Fruit fly (Drosophila melanogaster) whole organism, prepupa: ENCODE measurements around the gene Indy.

ENCODE experiments used
- Blimp-1 ChIP-seq: fragments of 200-800 bp; sonication (Bioruptor generic); optimal IDR thresholded peaks from 3 replicates; lab custom pipeline; 2017; ENCODE audit warnings: missing biosample characterization, missing genetic modification characterization, mild to moderate bottlenecking, moderate library complexity, missing genetic modification reagents
- CG10631 ChIP-seq: fragments of 200-800 bp; sonication (Bioruptor generic); optimal IDR thresholded peaks from 2 replicates; lab custom pipeline; 2016; ENCODE audit warnings: missing biosample characterization, missing genetic modification characterization
- CG11294 ChIP-seq: fragments of 200-800 bp; sonication (Bioruptor generic); IDR thresholded peaks from 2 replicates; pipeline ENCODE4 v1.3.6; 2022; ENCODE audit warnings: missing biosample characterization, missing genetic modification characterization
- CG11762 ChIP-seq: fragments of 200-800 bp; sonication (Bioruptor generic); optimal IDR thresholded peaks from 3 replicates; lab custom pipeline; 2016; ENCODE audit warnings: missing biosample characterization, missing genetic modification characterization; ENCODE audit not compliant: insufficient read depth
- CG11902 ChIP-seq: fragments of 200-800 bp; sonication (Bioruptor generic); optimal IDR thresholded peaks from 3 replicates; lab custom pipeline; 2016; ENCODE audit warnings: missing biosample characterization, missing genetic modification characterization
- CG15336 ChIP-seq: fragments of 200-800 bp; sonication (Bioruptor generic); IDR thresholded peaks from 2 replicates; pipeline ENCODE4 v1.3.6; 2022; ENCODE audit warnings: missing biosample characterization, missing genetic modification characterization
- CG3032 ChIP-seq: fragments of 200-800 bp; optimal IDR thresholded peaks from 2 replicates; lab custom pipeline; 2019; ENCODE audit warnings: missing biosample characterization, mild to moderate bottlenecking, missing genetic modification characterization, moderate library complexity
- CG31627 ChIP-seq: fragments of 200-800 bp; sonication (Bioruptor generic); optimal IDR thresholded peaks from 3 replicates; lab custom pipeline; 2016; ENCODE audit warnings: missing biosample characterization, missing genetic modification characterization
- CG34406 ChIP-seq: fragments of 200-800 bp; sonication (Bioruptor generic); optimal IDR thresholded peaks from 3 replicates; lab custom pipeline; 2016; ENCODE audit warnings: missing biosample characterization, missing genetic modification characterization
- CG4318 ChIP-seq: fragments of 200-800 bp; sonication (Bioruptor generic); optimal IDR thresholded peaks from 3 replicates; lab custom pipeline; 2017; ENCODE audit warnings: missing biosample characterization, mild to moderate bottlenecking, missing genetic modification characterization
- CG6792 ChIP-seq: fragments of 200-800 bp; sonication (Bioruptor generic); optimal IDR thresholded peaks from 3 replicates; lab custom pipeline; 2016; ENCODE audit warnings: missing biosample characterization, missing genetic modification characterization
- CG6808 ChIP-seq: fragments of 200-800 bp; sonication (Bioruptor generic); optimal IDR thresholded peaks from 3 replicates; lab custom pipeline; 2017; ENCODE audit warnings: missing biosample characterization, missing genetic modification characterization, mild to moderate bottlenecking, moderate library complexity, missing genetic modification reagents
- CG7368 ChIP-seq: fragments of 200-800 bp; sonication (Bioruptor generic); optimal IDR thresholded peaks from 3 replicates; lab custom pipeline; 2016; ENCODE audit warnings: missing biosample characterization, missing genetic modification characterization
- CG8119 ChIP-seq: fragments of 200-800 bp; sonication (Bioruptor generic); IDR thresholded peaks from 3 replicates; pipeline ENCODE4 v1.3.6; 2022; ENCODE audit warnings: missing biosample characterization, missing genetic modification characterization
- CG8319 ChIP-seq: fragments of 200-800 bp; sonication (Bioruptor generic); optimal IDR thresholded peaks from 3 replicates; lab custom pipeline; 2016; ENCODE audit warnings: missing biosample characterization, missing genetic modification characterization
- CG8632 ChIP-seq: fragments of 200-800 bp; sonication (Bioruptor generic); optimal IDR thresholded peaks from 3 replicates; lab custom pipeline; 2016; ENCODE audit warnings: missing biosample characterization, missing genetic modification characterization
- CG9139 ChIP-seq: fragments of 200-800 bp; sonication (Bioruptor generic); optimal IDR thresholded peaks from 3 replicates; lab custom pipeline; 2017; ENCODE audit warnings: missing biosample characterization, mild to moderate bottlenecking, missing genetic modification characterization
- Eip75B ChIP-seq: fragments of 200-800 bp; sonication (Bioruptor generic); optimal IDR thresholded peaks from 3 replicates; lab custom pipeline; 2016; ENCODE audit warnings: missing biosample characterization, missing genetic modification characterization
- Eip78C ChIP-seq: fragments of 200-800 bp; sonication (Bioruptor generic); peaks from one replicate; lab custom pipeline; 2016; ENCODE audit warnings: missing biosample characterization, missing genetic modification characterization
- Eip93F ChIP-seq: fragments of 200-800 bp; sonication (Bioruptor generic); optimal IDR thresholded peaks from 2 replicates; lab custom pipeline; 2016; ENCODE audit warnings: missing biosample characterization, mild to moderate bottlenecking, missing genetic modification characterization
- Ets21C ChIP-seq: fragments of 200-800 bp; sonication (Bioruptor generic); optimal IDR thresholded peaks from 3 replicates; lab custom pipeline; 2016; ENCODE audit warnings: missing biosample characterization, missing genetic modification characterization
- Ets96B ChIP-seq: fragments of 200-800 bp; optimal IDR thresholded peaks from 2 replicates; lab custom pipeline; 2019; ENCODE audit warnings: missing biosample characterization, mild to moderate bottlenecking, missing genetic modification characterization, moderate library complexity
- Gug ChIP-seq: fragments of 200-800 bp; sonication (Bioruptor generic); IDR thresholded peaks from 2 replicates; pipeline ENCODE4 v1.3.6; 2022; ENCODE audit warnings: missing biosample characterization, missing genetic modification characterization
- Hr38 ChIP-seq: sonication (Bioruptor generic); optimal IDR thresholded peaks from 2 replicates; lab custom pipeline; 2016; ENCODE audit warnings: missing biosample characterization, missing genetic modification characterization
- Hr39 ChIP-seq: fragments of 200-800 bp; sonication (Bioruptor generic); optimal IDR thresholded peaks from 2 replicates; lab custom pipeline; 2016; ENCODE audit warnings: missing biosample characterization, missing genetic modification characterization
- Hr4 ChIP-seq: fragments of 200-800 bp; sonication (Bioruptor generic); optimal IDR thresholded peaks from 3 replicates; lab custom pipeline; 2016; ENCODE audit warnings: missing biosample characterization, missing genetic modification characterization
- Lpt ChIP-seq: fragments of 200-800 bp; sonication (Bioruptor generic); optimal IDR thresholded peaks from 3 replicates; lab custom pipeline; 2016; ENCODE audit warnings: missing biosample characterization, missing genetic modification characterization
- Met ChIP-seq: fragments of 200-800 bp; sonication (Bioruptor generic); optimal IDR thresholded peaks from 3 replicates; lab custom pipeline; 2016; ENCODE audit warnings: missing biosample characterization, missing genetic modification characterization
- OdsH ChIP-seq: fragments of 200-800 bp; sonication (Bioruptor generic); optimal IDR thresholded peaks from 3 replicates; lab custom pipeline; 2016; ENCODE audit warnings: missing biosample characterization, missing genetic modification characterization
- Smox ChIP-seq: fragments of 200-800 bp; sonication (Bioruptor generic); optimal IDR thresholded peaks from 3 replicates; lab custom pipeline; 2016; ENCODE audit warnings: missing biosample characterization, missing genetic modification characterization
- Sox102F ChIP-seq: fragments of 200-800 bp; sonication (Bioruptor generic); optimal IDR thresholded peaks from 2 replicates; lab custom pipeline; 2016; ENCODE audit warnings: missing biosample characterization, mild to moderate bottlenecking, missing genetic modification characterization
- Sox14 ChIP-seq: fragments of 200-800 bp; sonication (Bioruptor generic); optimal IDR thresholded peaks from 3 replicates; lab custom pipeline; 2016; ENCODE audit warnings: missing biosample characterization, missing genetic modification characterization
- Sox15 ChIP-seq: fragments of 200-800 bp; sonication (Bioruptor generic); optimal IDR thresholded peaks from 3 replicates; lab custom pipeline; 2016; ENCODE audit warnings: missing biosample characterization, missing genetic modification characterization
- achi ChIP-seq: fragments of 200-800 bp; sonication (Bioruptor generic); optimal IDR thresholded peaks from 3 replicates; lab custom pipeline; 2016; ENCODE audit warnings: missing biosample characterization, missing genetic modification characterization
- acj6 ChIP-seq: fragments of 200-800 bp; sonication (Bioruptor generic); optimal IDR thresholded peaks from 3 replicates; lab custom pipeline; 2016; ENCODE audit warnings: missing biosample characterization, missing genetic modification characterization
- dac ChIP-seq: fragments of 200-800 bp; sonication (Bioruptor generic); optimal IDR thresholded peaks from 2 replicates; lab custom pipeline; 2017; ENCODE audit warnings: missing biosample characterization, mild to moderate bottlenecking, missing genetic modification characterization
- eg ChIP-seq: fragments of 200-800 bp; sonication (Bioruptor generic); IDR thresholded peaks from 3 replicates; pipeline ENCODE4 v1.3.6; 2022; ENCODE audit warnings: missing biosample characterization, missing genetic modification characterization
- esn ChIP-seq: fragments of 200-800 bp; sonication (Bioruptor generic); optimal IDR thresholded peaks from 2 replicates; lab custom pipeline; 2016; ENCODE audit warnings: missing biosample characterization, mild to moderate bottlenecking, missing genetic modification characterization, moderate library complexity
- fd59A ChIP-seq: fragments of 200-800 bp; sonication (Bioruptor generic); optimal IDR thresholded peaks from 2 replicates; lab custom pipeline; 2017; ENCODE audit warnings: missing biosample characterization, mild to moderate bottlenecking, missing genetic modification characterization, missing genetic modification reagents
- fd85E ChIP-seq: fragments of 200-800 bp; sonication (Bioruptor generic); optimal IDR thresholded peaks from 3 replicates; lab custom pipeline; 2016; ENCODE audit warnings: missing biosample characterization, missing genetic modification characterization
- fkh ChIP-seq: fragments of 200-800 bp; sonication (Bioruptor generic); optimal IDR thresholded peaks from 3 replicates; lab custom pipeline; 2017; ENCODE audit warnings: missing biosample characterization, mild to moderate bottlenecking, missing genetic modification characterization, moderate library complexity
- lz ChIP-seq: fragments of 200-800 bp; sonication (Bioruptor generic); optimal IDR thresholded peaks from 3 replicates; lab custom pipeline; 2016; ENCODE audit warnings: missing biosample characterization, missing genetic modification characterization
- net ChIP-seq: fragments of 200-800 bp; sonication (Bioruptor generic); optimal IDR thresholded peaks from 3 replicates; lab custom pipeline; 2016; ENCODE audit warnings: missing biosample characterization, missing genetic modification characterization
- salr ChIP-seq, 2 experiments: fragments of 200-800 bp; sonication (Bioruptor generic); optimal IDR thresholded peaks; 3 replicates each; lab custom pipeline; 2016 to 2018; ENCODE audit warnings: missing biosample characterization in 2 of 2, missing genetic modification characterization in 2 of 2, mild to moderate bottlenecking in 1 of 2
- spab ChIP-seq: fragments of 200-800 bp; sonication (Bioruptor generic); optimal IDR thresholded peaks from 2 replicates; lab custom pipeline; 2017; ENCODE audit warnings: missing biosample characterization, mild to moderate bottlenecking, missing genetic modification characterization, missing genetic modification reagents
- svp ChIP-seq: fragments of 200-800 bp; sonication (Bioruptor generic); peaks from one replicate; lab custom pipeline; 2016; ENCODE audit warnings: missing biosample characterization, missing genetic modification characterization
- topi ChIP-seq: fragments of 200-800 bp; sonication (Bioruptor generic); optimal IDR thresholded peaks from 3 replicates; lab custom pipeline; 2016; ENCODE audit warnings: missing biosample characterization, missing genetic modification characterization
- vri ChIP-seq: fragments of 200-800 bp; sonication (Bioruptor generic); optimal IDR thresholded peaks from 3 replicates; lab custom pipeline; 2016; ENCODE audit warnings: missing biosample characterization, mild to moderate bottlenecking, missing genetic modification characterization

Gene Indy

DNA sequence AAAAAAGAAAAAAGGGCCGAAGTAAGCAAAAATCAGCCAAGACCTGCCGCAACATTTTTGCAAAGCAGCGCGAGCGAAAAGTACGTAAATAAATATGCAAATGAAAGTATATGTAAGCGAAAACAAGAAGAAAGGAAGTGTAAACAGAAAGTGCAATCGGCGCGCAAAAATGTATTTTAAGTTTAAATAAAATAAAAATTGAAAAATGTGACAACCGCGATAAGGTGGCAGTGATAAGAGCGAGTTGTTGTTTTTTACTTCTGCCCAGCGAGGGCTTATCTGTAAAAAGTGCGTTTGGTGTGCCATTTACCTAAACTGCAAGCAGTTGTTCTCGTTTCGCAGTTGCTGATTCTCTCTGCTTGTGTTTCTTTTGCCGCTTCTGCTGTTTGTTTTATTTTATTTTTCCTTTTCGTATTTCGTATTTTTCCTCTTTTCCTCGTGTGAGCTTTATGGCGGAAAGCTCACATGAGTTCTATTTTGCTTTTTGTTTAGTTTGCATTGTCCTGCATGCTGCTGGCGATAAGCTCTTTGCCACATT lies 55.4 kb downstream of the Indy start (continued):
- TF ChIP-seq CG3032 (tag; lab: Kevin White, UChicago) = peak; percentile 50
- no peak for TF ChIP-seq dac (GFP tag; lab: Kevin White, UChicago)
- peak; percentile 8 for TF ChIP-seq fd59A (GFP tag; lab: Kevin White, UChicago)
- peak; percentile 52 to 81 for TF ChIP-seq salr (GFP tag; optimal IDR thresholded peaks at IDR 0.05; lab: Kevin White, UChicago)

DNA sequence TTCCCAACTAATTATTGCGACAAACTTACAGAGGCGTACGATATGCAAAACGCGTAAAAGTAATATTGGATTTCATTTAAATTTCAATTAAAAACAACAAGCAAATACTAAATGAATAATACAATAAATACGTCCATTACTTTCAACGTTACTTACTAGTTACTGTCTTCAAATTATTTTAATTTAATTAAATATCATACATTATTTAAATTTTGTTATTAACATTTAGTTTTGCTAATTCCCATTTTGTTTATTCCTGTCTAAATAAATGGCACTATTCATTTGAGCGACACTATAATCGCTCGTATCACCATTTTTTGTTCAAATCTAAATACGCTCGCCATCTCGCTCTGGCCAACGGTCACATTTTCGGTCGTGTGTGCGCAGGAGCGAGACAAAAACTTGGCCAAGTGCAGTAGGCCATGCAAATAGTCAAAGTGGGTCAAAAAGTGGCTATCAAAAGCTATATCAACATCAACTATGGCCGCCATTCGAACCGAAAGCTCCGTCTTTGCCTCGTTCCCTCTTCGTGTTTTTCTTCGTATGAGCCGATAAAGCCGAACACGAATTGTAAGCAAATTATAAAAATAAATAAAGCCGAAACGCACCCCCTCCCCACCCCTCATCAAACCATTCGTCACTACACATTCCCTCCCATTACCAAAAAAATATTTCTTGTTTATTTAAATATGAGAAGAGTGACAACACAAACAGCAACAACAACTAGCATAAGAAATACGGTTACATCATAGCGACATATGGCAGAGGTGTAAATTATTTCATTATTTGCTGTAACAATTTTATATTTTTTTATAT lies 56.7 kb downstream of the Indy start:
- no peak for TF ChIP-seq Hr4 (GFP tag; lab: Kevin White, UChicago)
- TF ChIP-seq lz (GFP tag; lab: Kevin White, UChicago) = no peak
- TF ChIP-seq acj6 (GFP tag; lab: Kevin White, UChicago) = no peak
- no peak for TF ChIP-seq CG4318 (GFP tag; lab: Kevin White, UChicago)
- TF ChIP-seq Met (GFP tag; lab: Kevin White, UChicago) = no peak
- no peak for TF ChIP-seq Smox
- no peak for TF ChIP-seq OdsH
- TF ChIP-seq esn (GFP tag; lab: Kevin White, UChicago) = no peak
- TF ChIP-seq Sox14 = no peak
- TF ChIP-seq vri (GFP tag; lab: Kevin White, UChicago) = peak; percentile 4
- TF ChIP-seq spab (GFP tag; lab: Kevin White, UChicago) = no peak
- no peak for TF ChIP-seq Hr39 (GFP tag; lab: Kevin White, UChicago)
- TF ChIP-seq fd85E (GFP tag; lab: Kevin White, UChicago) = no peak
- no peak for TF ChIP-seq CG11762 (GFP tag; lab: Kevin White, UChicago)
- no peak for TF ChIP-seq CG11294
- no peak for TF ChIP-seq Ets96B (tag; lab: Kevin White, UChicago)
- no peak for TF ChIP-seq CG7368 (GFP tag; lab: Kevin White, UChicago)
- peak; percentile 99 for TF ChIP-seq fkh (GFP tag; lab: Kevin White, UChicago)
- no peak for TF ChIP-seq Eip93F (GFP tag; lab: Kevin White, UChicago)
- no peak for TF ChIP-seq CG8319 (GFP tag; lab: Kevin White, UChicago)
- TF ChIP-seq CG3032 (tag; lab: Kevin White, UChicago) = no peak
- no peak for TF ChIP-seq topi (GFP tag; lab: Kevin White, UChicago)
- peak; percentile 15; the same call in 1 of the 2 replicates for TF ChIP-seq CG15336 (GFP tag; lab: Robert Waterston, UW)
- TF ChIP-seq CG6808 (GFP tag; lab: Kevin White, UChicago) = no peak
- peak; percentile 62 for TF ChIP-seq Eip75B
- TF ChIP-seq CG9139 = no peak
- TF ChIP-seq CG6792 = no peak
- no peak for TF ChIP-seq dac (GFP tag; lab: Kevin White, UChicago)
- TF ChIP-seq svp = no peak
- TF ChIP-seq Sox102F (GFP tag; lab: Kevin White, UChicago) = no peak
- peak; percentile 17; the same call in 1 of the 3 replicates for TF ChIP-seq CG8119 (GFP tag; lab: Robert Waterston, UW)
- TF ChIP-seq eg (GFP tag; lab: Robert Waterston, UW) = 0 out of 3 replicates have a peak, but pooled peaks have one; percentile 55
- no peak for TF ChIP-seq Hr38 (GFP tag; lab: Kevin White, UChicago)
- no peak for TF ChIP-seq net (GFP tag; lab: Kevin White, UChicago)
- no peak for TF ChIP-seq salr (GFP tag; optimal IDR thresholded peaks at IDR 0.05; lab: Kevin White, UChicago)
- TF ChIP-seq Eip78C (GFP tag; lab: Kevin White, UChicago) = peak; percentile 64
- TF ChIP-seq CG34406 (GFP tag; lab: Kevin White, UChicago) = no peak
- no peak for TF ChIP-seq CG10631 (GFP tag; lab: Kevin White, UChicago)
- TF ChIP-seq Gug = no peak
- TF ChIP-seq achi (GFP tag; lab: Kevin White, UChicago) = no peak
- no peak for TF ChIP-seq CG8632 (GFP tag; lab: Kevin White, UChicago)
- TF ChIP-seq Lpt (GFP tag; lab: Kevin White, UChicago) = no peak
- TF ChIP-seq Sox15 = no peak
- TF ChIP-seq Ets21C (GFP tag; lab: Kevin White, UChicago) = no peak
- no peak for TF ChIP-seq CG11902 (GFP tag; lab: Kevin White, UChicago)
- TF ChIP-seq Blimp-1 (GFP tag; lab: Kevin White, UChicago) = no peak
- no peak for TF ChIP-seq CG31627 (GFP tag; lab: Kevin White, UChicago)
